Fruit fly (Drosophila melanogaster): Measurements from ENCODE around the gene Pomp.

Pomp gene

dm6 chr2L:20752160-20752559 lies 35.3 kb upstream of the Pomp start, which contains the start of the genes Amacr and Ns4 (continued):
- TF ChIP-seq CHES-1-like (GFP tag; optimal IDR thresholded peaks at IDR 0.05) (peak; percentile 70), ato (GFP tag; IDR thresholded peaks at IDR 0.05; ENCODE audit: partially characterized antibody) (no peak), shn (GFP tag; optimal IDR thresholded peaks at IDR 0.05) (peak; percentile 45), BEAF-32 (GFP tag; optimal IDR thresholded peaks at IDR 0.05) (peak; percentile 59), Rx (GFP tag; IDR thresholded peaks at IDR 0.05) (no peak), gfzf (GFP tag; optimal IDR thresholded peaks at IDR 0.05) (peak; percentile 34), ase (GFP tag; IDR thresholded peaks at IDR 0.05) (peak; percentile 33; the same call in 1 of the 3 replicates), dmrt99B (tag; optimal IDR thresholded peaks at IDR 0.05) (no peak), az2 (GFP tag; optimal IDR thresholded peaks at IDR 0.05) (peak; percentile 18), Max (GFP tag; optimal IDR thresholded peaks at IDR 0.05) (peak; percentile 41), CG17385 (GFP tag; optimal IDR thresholded peaks at IDR 0.05) (peak; percentile 75), CG8290 (GFP tag; optimal IDR thresholded peaks at IDR 0.05) (no peak), CG8290 (tag; optimal IDR thresholded peaks at IDR 0.05) (peak in 1 of 2 experiments; percentile 2), HLH54F (GFP tag; optimal IDR thresholded peaks at IDR 0.05) (peak; percentile 75), Pdp1 (GFP tag; optimal IDR thresholded peaks at IDR 0.05) (peak; percentile 50 to 56), Ssrp (tag; optimal IDR thresholded peaks at IDR 0.05) (peak; percentile 50), luna (GFP tag; optimal IDR thresholded peaks at IDR 0.05) (peak; percentile 16), CG17328 (GFP tag; IDR thresholded peaks at IDR 0.05) (peak; percentile 40; the same call in 1 of the 2 replicates), CG3407 (GFP tag; optimal IDR thresholded peaks at IDR 0.05) (no peak), Fer3 (tag; optimal IDR thresholded peaks at IDR 0.05) (peak; percentile 12), fu2 (GFP tag; optimal IDR thresholded peaks at IDR 0.05) (peak; percentile 65), tin (GFP tag; optimal IDR thresholded peaks at IDR 0.05) (peak; percentile 53), Sry-δ (GFP tag; optimal IDR thresholded peaks at IDR 0.05) (peak; percentile 43), CTCF (GFP tag; optimal IDR thresholded peaks at IDR 0.05) (no peak), crc (GFP tag; optimal IDR thresholded peaks at IDR 0.05) (peak; percentile 29), dmrt11E (tag; optimal IDR thresholded peaks at IDR 0.05) (peak; percentile 27), CG13624 (GFP tag; optimal IDR thresholded peaks at IDR 0.05) (peak; percentile 54), pan (optimal IDR thresholded peaks at IDR 0.05) (no peak), pan (GFP tag; optimal IDR thresholded peaks at IDR 0.05 in 1 of 2, IDR thresholded peaks at IDR 0.05 in 1 of 2) (peak in 1 of 2 experiments; percentile 57), lola (GFP tag; optimal IDR thresholded peaks at IDR 0.05) (peak in 1 of 3 experiments; percentile 37), NC2α (GFP tag; optimal IDR thresholded peaks at IDR 0.05) (no peak), dysf (GFP tag; IDR thresholded peaks at IDR 0.05) (peak; percentile 61; the same call in 2 of the 3 replicates), CG13775 (GFP tag; optimal IDR thresholded peaks at IDR 0.05) (peak; percentile 60), CG9932 (GFP tag; IDR thresholded peaks at IDR 0.05) (peak; percentile 66), esg (GFP tag; conservative IDR thresholded peaks at IDR 0.05) (peak; percentile 33; the same call in 1 of the 2 replicates), br (optimal IDR thresholded peaks at IDR 0.05) (no peak), CG12659 (GFP tag; optimal IDR thresholded peaks at IDR 0.05) (peak; percentile 67)

DNA sequence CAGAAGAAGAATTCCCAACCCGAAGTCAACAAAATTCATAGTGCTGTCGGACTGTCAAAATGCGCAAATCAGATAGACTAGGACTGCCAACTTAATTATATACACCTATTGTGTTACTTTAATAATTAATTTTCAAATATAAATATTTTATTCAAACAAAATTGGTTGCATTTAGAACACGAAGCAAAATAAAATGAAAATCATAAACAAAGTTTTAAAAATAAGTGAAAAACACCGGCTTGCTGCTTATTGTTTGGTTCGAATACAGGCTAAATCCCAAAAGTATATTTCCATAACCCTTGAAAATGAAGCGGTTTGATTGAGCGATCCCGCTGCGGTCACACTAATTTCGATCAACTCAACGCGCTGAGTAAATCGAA lies 29.7 kb upstream of the Pomp start, which contains the start of the genes Rhau and dia:
Gene Rhau (minus strand): TSS at position 178 of the 380 bp plus-strand sequence.
Gene dia (plus strand): TSS at position 337 of the 380 bp plus-strand sequence.
- TF ChIP-seq CG17385 (GFP tag; optimal IDR thresholded peaks at IDR 0.05): no peak
- peak; percentile 68 for TF ChIP-seq CG3995 (GFP tag; optimal IDR thresholded peaks at IDR 0.05)
- TF ChIP-seq CG12391 (tag; optimal IDR thresholded peaks at IDR 0.05): peak; percentile 63
- TF ChIP-seq CTCF (GFP tag; optimal IDR thresholded peaks at IDR 0.05): peak; percentile 17
- peak; percentile 78 for TF ChIP-seq CG17186 (GFP tag; optimal IDR thresholded peaks at IDR 0.05)
- TF ChIP-seq sug (tag; optimal IDR thresholded peaks at IDR 0.05): peak; percentile 29
- TF ChIP-seq CG1832 (GFP tag; optimal IDR thresholded peaks at IDR 0.05): no peak
- TF ChIP-seq chinmo (GFP tag; IDR thresholded peaks at IDR 0.05; ENCODE audit: partially characterized antibody): no peak
- TF ChIP-seq HLH54F (GFP tag; optimal IDR thresholded peaks at IDR 0.05): peak; percentile 8
- TF ChIP-seq CG11560 (tag; IDR thresholded peaks at IDR 0.05): no peak
- peak; percentile 42 for TF ChIP-seq Sry-δ (GFP tag; optimal IDR thresholded peaks at IDR 0.05)
- TF ChIP-seq Dip3 (GFP tag; optimal IDR thresholded peaks at IDR 0.05): peak; percentile 4
- TF ChIP-seq grau (tag; optimal IDR thresholded peaks at IDR 0.05): peak; percentile 43
- peak; percentile 44 for TF ChIP-seq YL-1 (GFP tag; optimal IDR thresholded peaks at IDR 0.05)
- TF ChIP-seq Stat92E (GFP tag; optimal IDR thresholded peaks at IDR 0.05): no peak
- TF ChIP-seq Lhr (GFP tag; optimal IDR thresholded peaks at IDR 0.05): peak; percentile 93
- TF ChIP-seq CG9797 (GFP tag; optimal IDR thresholded peaks at IDR 0.05): peak; percentile 93
- peak; percentile 47 for TF ChIP-seq CG17829 (tag; optimal IDR thresholded peaks at IDR 0.05)
- peak; percentile 30 for TF ChIP-seq fd3F (GFP tag; optimal IDR thresholded peaks at IDR 0.05)
